Fruit fly (Drosophila melanogaster): ENCODE results near the gene bowl.

bowl gene

dm6 chr2L:3827406-3828133 lies 56.1 kb downstream of the bowl start (continued):
- TF ChIP-seq CG2875 (GFP tag; optimal IDR thresholded peaks at IDR 0.05) (peak; percentile 42), CG11696 (GFP tag; IDR thresholded peaks at IDR 0.05) (0 out of 2 replicates have a peak, but pooled peaks have one; percentile 12), slp2 (GFP tag; optimal IDR thresholded peaks at IDR 0.05) (peak; percentile 38), maf-S (GFP tag; optimal IDR thresholded peaks at IDR 0.05) (no peak), lmd (GFP tag; IDR thresholded peaks at IDR 0.05) (peak; percentile 48; the same call in 1 of the 2 replicates), CG2116 (GFP tag; optimal IDR thresholded peaks at IDR 0.05) (peak; percentile 51), Ets65A (GFP tag) (peak; percentile 94), ewg (GFP tag; optimal IDR thresholded peaks at IDR 0.05) (peak; percentile 38), CG8281 (tag; optimal IDR thresholded peaks at IDR 0.05) (peak; percentile 17), B-H1 (GFP tag; IDR thresholded peaks at IDR 0.05) (no peak), CG14667 (GFP tag; IDR thresholded peaks at IDR 0.05) (peak; percentile 21; the same call in 1 of the 2 replicates), CG30431 (GFP tag; optimal IDR thresholded peaks at IDR 0.05) (peak; percentile 65), ara (GFP tag; IDR thresholded peaks at IDR 0.05) (peak; percentile 84), vvl (GFP tag; IDR thresholded peaks at IDR 0.05) (peak; percentile 62), CG32772 (GFP tag; IDR thresholded peaks at IDR 0.05) (no peak), Ptx1 (GFP tag; IDR thresholded peaks at IDR 0.05) (peak; percentile 32; the same call in 1 of the 2 replicates), aop (GFP tag; IDR thresholded peaks at IDR 0.05) (no peak), CG18764 (GFP tag; optimal IDR thresholded peaks at IDR 0.05) (peak; percentile 58), CG9797 (GFP tag; optimal IDR thresholded peaks at IDR 0.05) (no peak), tap (tag; optimal IDR thresholded peaks at IDR 0.05) (peak; percentile 57), CG1529 (GFP tag; optimal IDR thresholded peaks at IDR 0.05) (peak; percentile 76), CG12391 (tag; optimal IDR thresholded peaks at IDR 0.05) (peak; percentile 92), MTF-1 (GFP tag; optimal IDR thresholded peaks at IDR 0.05; ENCODE audit: borderline replicate concordance) (peak; percentile 19), jumu (GFP tag; optimal IDR thresholded peaks at IDR 0.05) (peak; percentile 69), HLH54F (GFP tag; optimal IDR thresholded peaks at IDR 0.05) (peak; percentile 21), CG7839 (tag; optimal IDR thresholded peaks at IDR 0.05) (peak; percentile 82), ro (GFP tag; IDR thresholded peaks at IDR 0.05) (no peak), CG11085 (GFP tag; IDR thresholded peaks at IDR 0.05) (no peak), CG17568 (GFP tag; optimal IDR thresholded peaks at IDR 0.05) (peak; percentile 8), CG10462 (GFP tag; optimal IDR thresholded peaks at IDR 0.05) (peak; percentile 58), CG16863 (GFP tag; optimal IDR thresholded peaks at IDR 0.05) (peak; percentile 46), amos (GFP tag; IDR thresholded peaks at IDR 0.05; ENCODE audit: partially characterized antibody) (no peak), CG6254 (GFP tag; optimal IDR thresholded peaks at IDR 0.05) (peak; percentile 76), CG17361 (GFP tag; IDR thresholded peaks at IDR 0.05) (peak; percentile 94), ssp (GFP tag; IDR thresholded peaks at IDR 0.05) (no peak), CG15011 (GFP tag; optimal IDR thresholded peaks at IDR 0.05) (peak; percentile 42), cato (GFP tag; optimal IDR thresholded peaks at IDR 0.05; ENCODE audit: borderline replicate concordance) (peak; percentile 31), tgo (GFP tag; IDR thresholded peaks at IDR 0.05) (peak; percentile 51; the same call in 1 of the 3 replicates), ac (GFP tag; optimal IDR thresholded peaks at IDR 0.05) (peak; percentile 91), chif (GFP tag; optimal IDR thresholded peaks at IDR 0.05) (peak; percentile 48 to 82), CG12219 (GFP tag; optimal IDR thresholded peaks at IDR 0.05) (no peak), kni (GFP tag; optimal IDR thresholded peaks at IDR 0.05) (peak; percentile 83), dmrt99B (tag; optimal IDR thresholded peaks at IDR 0.05) (peak; percentile 45), CG33213 (GFP tag; optimal IDR thresholded peaks at IDR 0.05) (peak; percentile 43), CG11723 (GFP tag; optimal IDR thresholded peaks at IDR 0.05) (no peak), ind (GFP tag; optimal IDR thresholded peaks at IDR 0.05) (no peak), CG13123 (GFP tag; optimal IDR thresholded peaks at IDR 0.05) (peak; percentile 23), CG18599 (GFP tag; optimal IDR thresholded peaks at IDR 0.05) (peak; percentile 40), bsh (GFP tag; optimal IDR thresholded peaks at IDR 0.05) (peak in 1 of 2 experiments; percentile 78)

All from whole organism, embryonic.